Worm (Caenorhabditis elegans): ENCODE results near the gene atgl-1.

Gene atgl-1

DNA sequence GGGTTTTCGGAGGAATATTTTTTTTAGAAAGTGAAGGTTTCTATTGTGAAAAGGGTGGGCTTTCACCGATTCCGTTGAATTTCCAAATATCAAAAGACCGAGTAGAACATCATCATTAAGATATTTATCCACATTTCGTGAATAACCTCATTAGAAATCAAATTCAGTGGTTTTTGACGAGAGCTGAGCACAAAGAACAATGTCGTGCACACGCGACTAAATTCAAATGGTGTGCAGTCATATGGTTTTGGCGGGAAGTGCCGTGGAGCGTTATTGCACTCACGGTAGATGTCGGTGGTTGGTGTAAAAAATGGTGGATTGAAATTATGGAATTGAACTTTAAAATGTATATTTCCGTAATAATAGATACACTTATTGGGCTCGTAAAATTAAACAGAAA, 33.4 kb upstream of the atgl-1 start:
- no peak for TF ChIP-seq hmg-4 (GFP tag; optimal IDR thresholded peaks at IDR 0.05)
- TF ChIP-seq pes-1 (GFP tag; IDR thresholded peaks at IDR 0.05) = no peak

DNA sequence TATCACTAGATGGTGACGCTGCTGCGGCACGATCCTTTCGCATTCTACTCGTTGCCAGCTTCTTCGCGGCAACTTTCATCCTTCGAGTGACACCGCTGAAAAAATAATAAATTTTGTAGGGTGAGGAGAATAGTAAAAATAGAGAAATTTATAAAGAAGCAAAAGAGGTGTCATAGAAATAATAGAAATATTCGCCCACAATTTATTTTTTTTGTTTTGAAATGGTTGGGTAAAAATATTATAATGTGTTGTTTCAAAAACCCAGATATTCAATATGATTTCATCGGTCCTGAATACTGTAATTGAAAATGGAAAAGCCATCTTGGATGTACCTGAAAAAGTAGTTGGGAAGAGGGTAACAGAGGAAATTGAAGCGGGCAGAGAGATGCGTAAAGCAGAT, 33.0 kb upstream of the atgl-1 start, which contains the start of gene set-1:
TSS of gene set-1 (minus strand) at position 101 of the 400 bp plus-strand sequence.
- TF ChIP-seq pes-1 (GFP tag; IDR thresholded peaks at IDR 0.05) (no peak), ama-1 (optimal IDR thresholded peaks at IDR 0.05) (no peak), ceh-36 (tag; optimal IDR thresholded peaks at IDR 0.05) (no peak), ets-7 (tag; optimal IDR thresholded peaks at IDR 0.05) (no peak), B0310.2 (tag; optimal IDR thresholded peaks at IDR 0.05) (no peak), aly-1 (tag; optimal IDR thresholded peaks at IDR 0.05) (no peak), flt-1 (GFP tag; IDR thresholded peaks at IDR 0.05) (no peak), tra-4 (tag; optimal IDR thresholded peaks at IDR 0.05) (no peak), hnd-1 (tag; optimal IDR thresholded peaks at IDR 0.05) (no peak), ceh-13 (GFP tag; optimal IDR thresholded peaks at IDR 0.05) (no peak), hmbx-1 (tag; optimal IDR thresholded peaks at IDR 0.05) (no peak), hmg-4 (GFP tag; optimal IDR thresholded peaks at IDR 0.05) (no peak), tbx-11 (GFP tag; IDR thresholded peaks at IDR 0.05) (no peak), scrt-1 (GFP tag; IDR thresholded peaks at IDR 0.05) (no peak), sea-1 (GFP tag; conservative IDR thresholded peaks at IDR 0.05) (no peak)

- TF ChIP-seq flt-1 (GFP tag; IDR thresholded peaks at IDR 0.05) (no peak), hmg-4 (GFP tag; optimal IDR thresholded peaks at IDR 0.05) (no peak), hmbx-1 (tag; optimal IDR thresholded peaks at IDR 0.05) (no peak), F13C5.2 (tag; optimal IDR thresholded peaks at IDR 0.05) (no peak), ama-1 (optimal IDR thresholded peaks at IDR 0.05) (no peak), ceh-36 (tag; optimal IDR thresholded peaks at IDR 0.05) (no peak), ets-7 (tag; optimal IDR thresholded peaks at IDR 0.05) (no peak)
Observed at ce11 chrIII:6450596-6450995, 31.3 kb upstream of the atgl-1 start, which contains the start of gene T26A5.6. Gene T26A5.6 (minus strand): TSS chrIII:6450696.

DNA sequence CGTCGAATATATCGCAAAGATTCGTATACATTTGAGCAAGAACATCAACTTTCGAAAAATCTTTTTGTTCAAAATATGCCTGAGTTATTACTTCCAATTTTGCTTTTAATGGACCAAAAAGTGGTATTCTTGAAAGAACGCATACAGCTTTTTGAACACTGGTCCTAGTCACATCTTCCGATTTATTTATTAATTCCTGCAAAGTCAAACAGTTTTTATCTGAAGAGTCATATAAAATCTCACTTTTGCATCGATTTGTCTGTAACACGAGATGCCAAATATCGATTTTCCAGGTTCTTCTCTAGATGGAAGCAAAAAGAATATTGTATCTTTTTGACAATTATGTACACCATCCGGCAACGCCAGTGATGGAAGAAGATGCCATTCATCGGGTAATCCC, 30.6 kb upstream of the atgl-1 start:
- TF ChIP-seq tbx-37 (GFP tag; conservative IDR thresholded peaks at IDR 0.05) (no peak), aly-1 (tag; optimal IDR thresholded peaks at IDR 0.05) (no peak), sea-1 (GFP tag; conservative IDR thresholded peaks at IDR 0.05) (no peak), hnd-1 (tag; optimal IDR thresholded peaks at IDR 0.05) (no peak), pes-1 (GFP tag; IDR thresholded peaks at IDR 0.05) (peak; percentile 34; the same call in 1 of the 2 replicates), B0310.2 (tag; optimal IDR thresholded peaks at IDR 0.05) (no peak), ama-1 (optimal IDR thresholded peaks at IDR 0.05) (peak; percentile 70), flt-1 (GFP tag; IDR thresholded peaks at IDR 0.05) (no peak), hmg-4 (GFP tag; optimal IDR thresholded peaks at IDR 0.05) (no peak), ceh-36 (tag; optimal IDR thresholded peaks at IDR 0.05) (no peak)

DNA sequence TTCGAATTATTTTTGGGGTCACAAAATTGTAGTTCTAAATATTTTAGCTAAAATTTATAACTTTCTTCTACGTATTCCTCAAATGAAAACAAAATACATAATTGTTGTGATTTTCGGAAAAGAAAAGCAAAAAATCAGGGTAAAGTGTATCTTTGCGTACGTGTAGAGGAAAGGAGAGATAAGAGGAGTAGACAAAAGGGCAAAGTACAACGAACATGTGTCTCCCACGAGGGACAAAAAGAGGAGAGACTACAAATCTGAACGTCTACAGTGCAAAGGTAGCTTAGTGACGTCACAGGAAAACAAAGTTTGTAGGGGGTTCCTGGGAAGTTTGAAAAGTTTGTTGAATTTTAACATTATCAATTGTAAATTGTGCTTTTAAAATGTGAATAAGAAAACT, 28.3 kb upstream of the atgl-1 start:
- no peak for TF ChIP-seq tbx-37 (GFP tag; conservative IDR thresholded peaks at IDR 0.05)
- TF ChIP-seq sea-1 (GFP tag; conservative IDR thresholded peaks at IDR 0.05) = 0 out of 2 replicates have a peak, but pooled peaks have one; percentile 30

ce11 chrIII:6446807-6447206, 27.5 kb upstream of the atgl-1 start, which contains the start of gene let-721:
Gene let-721 (minus strand): TSS chrIII:6446907.
- TF ChIP-seq hnd-1 (tag; optimal IDR thresholded peaks at IDR 0.05) = no peak
- no peak for TF ChIP-seq sea-1 (GFP tag; conservative IDR thresholded peaks at IDR 0.05)
- no peak for TF ChIP-seq hmg-4 (GFP tag; optimal IDR thresholded peaks at IDR 0.05)
- no peak for TF ChIP-seq F13C5.2 (tag; optimal IDR thresholded peaks at IDR 0.05)
- no peak for TF ChIP-seq ceh-36 (tag; optimal IDR thresholded peaks at IDR 0.05)
- TF ChIP-seq aly-1 (tag; optimal IDR thresholded peaks at IDR 0.05) = no peak
- no peak for TF ChIP-seq tbx-11 (GFP tag; IDR thresholded peaks at IDR 0.05)
- no peak for TF ChIP-seq ama-1 (optimal IDR thresholded peaks at IDR 0.05)
- TF ChIP-seq scrt-1 (GFP tag; IDR thresholded peaks at IDR 0.05) = no peak
- TF ChIP-seq ets-7 (tag; optimal IDR thresholded peaks at IDR 0.05) = no peak
- no peak for TF ChIP-seq hmbx-1 (tag; optimal IDR thresholded peaks at IDR 0.05)
- TF ChIP-seq flt-1 (GFP tag; IDR thresholded peaks at IDR 0.05) = no peak
- no peak for TF ChIP-seq pes-1 (GFP tag; IDR thresholded peaks at IDR 0.05)
- TF ChIP-seq tra-4 (tag; optimal IDR thresholded peaks at IDR 0.05) = no peak
- TF ChIP-seq ceh-13 (GFP tag; optimal IDR thresholded peaks at IDR 0.05) = no peak
- TF ChIP-seq B0310.2 (tag; optimal IDR thresholded peaks at IDR 0.05) = no peak
- TF ChIP-seq tbx-37 (GFP tag; conservative IDR thresholded peaks at IDR 0.05) = no peak

DNA sequence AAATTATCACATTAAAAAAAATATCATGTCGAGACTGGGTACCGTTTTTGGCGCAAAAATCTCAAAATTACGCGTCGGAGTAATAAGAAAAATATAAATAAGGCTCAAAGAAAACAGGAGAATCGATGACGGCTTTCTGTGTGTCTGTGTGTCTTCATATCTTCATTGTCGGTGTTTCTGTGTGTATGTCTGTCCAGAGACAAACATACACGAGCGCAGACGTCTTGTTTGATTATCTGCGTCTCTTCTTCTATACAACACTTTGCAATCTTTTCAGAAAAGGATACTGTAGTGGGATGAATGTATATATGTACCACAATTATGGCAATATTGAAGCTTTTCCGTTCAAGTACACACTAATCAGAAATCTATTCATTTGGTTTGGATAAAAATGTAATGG, 25.1 kb upstream of the atgl-1 start, which contains the start of gene C05D11.13:
TSS of gene C05D11.13 (minus strand) at position 252 of the 400 bp plus-strand sequence.
- no peak for TF ChIP-seq hmg-4 (GFP tag; optimal IDR thresholded peaks at IDR 0.05)

DNA sequence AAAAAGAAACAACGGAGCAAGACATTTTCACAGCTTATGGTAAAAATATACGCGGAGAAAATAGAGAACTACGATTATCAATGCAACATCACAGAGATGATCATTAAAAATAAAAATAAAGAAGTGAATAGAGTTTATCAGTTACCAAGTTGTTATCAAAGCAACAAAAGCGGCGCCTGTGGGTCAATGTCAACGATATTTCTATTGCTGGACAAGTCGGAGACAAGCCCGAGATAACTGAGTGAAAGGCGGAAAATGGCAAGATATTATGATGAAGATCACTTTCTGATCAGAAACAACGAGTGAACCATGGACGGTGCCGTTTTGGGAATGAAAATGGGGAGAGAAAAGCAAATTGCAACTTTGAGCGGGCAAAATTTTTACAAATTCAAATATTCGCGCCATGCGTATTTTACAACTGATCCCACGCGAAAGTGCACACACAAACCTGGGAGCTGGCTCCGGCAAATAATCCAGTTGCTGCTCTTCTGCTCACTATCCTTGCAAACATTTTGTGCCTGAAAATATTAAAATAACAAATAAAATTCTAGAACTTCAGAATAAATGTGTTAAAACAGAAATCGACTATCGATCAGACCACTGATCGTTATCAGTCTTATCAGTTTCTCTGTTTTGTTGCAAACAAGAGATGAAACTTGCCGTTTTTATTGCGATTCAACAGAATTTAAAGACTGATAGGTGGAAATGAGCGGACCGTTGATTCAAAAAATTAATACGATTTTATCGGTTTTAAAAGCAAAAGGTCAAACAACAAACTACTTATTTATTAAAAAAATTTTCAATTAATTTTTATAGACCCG, 23.3 kb upstream of the atgl-1 start, which contains the start of gene mel-32:
TSS of gene mel-32 (minus strand) at position 696 of the 821 bp plus-strand sequence.
- TF ChIP-seq tbx-11 (GFP tag; IDR thresholded peaks at IDR 0.05) (no peak), hmg-4 (GFP tag; optimal IDR thresholded peaks at IDR 0.05) (no peak), ama-1 (optimal IDR thresholded peaks at IDR 0.05) (peak; percentile 21), F13C5.2 (tag; optimal IDR thresholded peaks at IDR 0.05) (no peak)

Data from whole organism, early embryonic.